Worm (Caenorhabditis elegans) whole organism, L1 larva: ENCODE measurements around the gene yap-1.

Source experiments
- ama-1 ChIP-seq: fragments of 150-350 bp; optimal IDR thresholded peaks from 2 replicates; lab custom pipeline; 2014
- mef-2 ChIP-seq: fragments of 150-350 bp; optimal IDR thresholded peaks from 2 replicates; lab custom pipeline; 2014; ENCODE audit warnings: missing biosample characterization, missing genetic modification characterization
- rnt-1 ChIP-seq: sonication (generic microtip); optimal IDR thresholded peaks from 2 replicates; lab custom pipeline; 2016; ENCODE audit warnings: mild to moderate bottlenecking, missing genetic modification characterization, moderate library complexity, missing compliant biosample characterization
- skn-1 ChIP-seq: fragments of 150-350 bp; optimal IDR thresholded peaks from 2 replicates; lab custom pipeline; 2014; ENCODE audit warnings: missing biosample characterization, missing genetic modification characterization
- snpc-4 ChIP-seq: fragments of 150-350 bp; optimal IDR thresholded peaks from 2 replicates; lab custom pipeline; 2014; ENCODE audit warnings: missing biosample characterization, missing genetic modification characterization
- sptf-1 ChIP-seq: fragments of 150-350 bp; optimal IDR thresholded peaks from 2 replicates; lab custom pipeline; 2014; ENCODE audit warnings: missing biosample characterization, missing genetic modification characterization
- swsn-7 ChIP-seq: sonication (generic microtip); optimal IDR thresholded peaks from 2 replicates; lab custom pipeline; 2016; ENCODE audit warnings: missing genetic modification characterization, missing compliant biosample characterization

ce11 chrX:10656604-10657003 is 35.1 kb upstream of the yap-1 start:
- TF ChIP-seq ama-1 (lab: Kevin White, UChicago) (no peak), sptf-1 (tag; lab: Kevin White, UChicago) (no peak), snpc-4 (tag; lab: Kevin White, UChicago) (no peak), swsn-7 (tag; lab: Kevin White, UChicago) (no peak), mef-2 (tag; lab: Kevin White, UChicago) (no peak), rnt-1 (tag; lab: Kevin White, UChicago) (no peak), skn-1 (no peak)
